Worm (Caenorhabditis elegans) whole organism, L3 larva: ENCODE measurements around the gene F35H10.6.

Source experiments
- lin-39 ChIP-seq: fragments of 150-350 bp; optimal IDR thresholded peaks from 2 replicates; lab custom pipeline; 2018; ENCODE audit warnings: missing biosample characterization, missing genetic modification reagents, missing genetic modification characterization
- mdl-1 ChIP-seq: fragments of 150-350 bp; optimal IDR thresholded peaks from 2 replicates; lab custom pipeline; 2014; ENCODE audit warnings: missing biosample characterization, missing genetic modification characterization
- nhr-23 ChIP-seq: fragments of 150-350 bp; optimal IDR thresholded peaks from 2 replicates; lab custom pipeline; 2014; ENCODE audit warnings: missing biosample characterization, missing genetic modification reagents, missing genetic modification characterization
- snpc-4 ChIP-seq: fragments of 150-350 bp; optimal IDR thresholded peaks from 2 replicates; lab custom pipeline; 2014; ENCODE audit warnings: missing biosample characterization, missing genetic modification characterization

DNA sequence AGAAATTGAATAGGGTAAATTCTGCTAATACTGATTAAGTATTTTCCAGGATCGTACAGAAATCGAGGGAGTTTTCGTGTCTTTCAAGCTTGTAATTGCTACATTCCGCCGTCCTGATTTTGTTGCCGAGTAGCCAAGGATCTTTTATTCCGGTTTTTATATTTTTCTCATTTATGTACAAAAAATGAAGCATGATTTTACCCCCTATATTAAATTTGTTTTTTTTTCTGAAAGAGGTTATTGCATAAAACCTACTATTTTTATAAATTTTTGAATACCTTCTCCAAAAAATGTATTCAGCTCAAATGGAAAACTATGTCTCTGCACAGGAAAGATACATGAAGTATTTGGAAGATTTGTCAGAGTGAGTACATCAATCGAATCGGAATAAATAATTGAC lies at the start of gene F35H10.6:
- TF ChIP-seq snpc-4, result no peak
- no peak for TF ChIP-seq mdl-1 (tag; lab: Kevin White, UChicago)
- TF ChIP-seq nhr-23 (tag; lab: Kevin White, UChicago), result no peak
- no peak for TF ChIP-seq lin-39 (tag; lab: Kevin White, UChicago)
